Fruit fly (Drosophila melanogaster) whole organism, pupa: Measurements from ENCODE around the gene phr6-4.

Experiments used
- CG10348 ChIP-seq: fragments of 200-800 bp; sonication (Bioruptor generic); IDR thresholded peaks from 2 replicates; pipeline ENCODE4 v1.3.6; 2022; ENCODE audit warnings: missing biosample characterization, missing genetic modification characterization
- CG12605 ChIP-seq: fragments of 200-800 bp; sonication (Bioruptor generic); IDR thresholded peaks from 2 replicates; pipeline ENCODE4 v1.3.6; 2022; ENCODE audit warnings: missing biosample characterization, missing genetic modification characterization
- CG13204 ChIP-seq: fragments of 200-800 bp; sonication (Bioruptor generic); optimal IDR thresholded peaks from 2 replicates; lab custom pipeline; 2018; ENCODE audit warnings: missing biosample characterization, mild to moderate bottlenecking, missing genetic modification characterization, moderate library complexity
- CG14655 ChIP-seq: fragments of 200-800 bp; sonication (Bioruptor generic); optimal IDR thresholded peaks from 3 replicates; lab custom pipeline; 2017; ENCODE audit warnings: mild to moderate bottlenecking, missing biosample characterization, missing genetic modification reagents, missing genetic modification characterization
- CG15710 ChIP-seq: fragments of 200-800 bp; sonication (Bioruptor generic); optimal IDR thresholded peaks from 2 replicates; lab custom pipeline; 2018; ENCODE audit warnings: missing biosample characterization, mild to moderate bottlenecking, missing genetic modification characterization, moderate library complexity
- CG17806 ChIP-seq: fragments of 200-800 bp; sonication (Bioruptor generic); optimal IDR thresholded peaks from 2 replicates; lab custom pipeline; 2018; ENCODE audit warnings: missing biosample characterization, mild to moderate bottlenecking, missing genetic modification characterization, moderate library complexity
- CG32121 ChIP-seq: fragments of 200-800 bp; sonication (Bioruptor generic); IDR thresholded peaks from 2 replicates; pipeline ENCODE4 v1.3.6; 2022; ENCODE audit warnings: missing biosample characterization, missing genetic modification characterization
- CG34367 ChIP-seq: fragments of 200-800 bp; sonication (Bioruptor generic); optimal IDR thresholded peaks from 2 replicates; lab custom pipeline; 2018; ENCODE audit warnings: missing biosample characterization, mild to moderate bottlenecking, missing genetic modification characterization
- CG4496 ChIP-seq: fragments of 200-800 bp; sonication (Bioruptor generic); IDR thresholded peaks from 3 replicates; pipeline ENCODE4 v1.3.6; 2022; ENCODE audit warnings: missing biosample characterization, missing genetic modification characterization
- CG8159 ChIP-seq: fragments of 200-800 bp; sonication (Bioruptor generic); optimal IDR thresholded peaks from 3 replicates; lab custom pipeline; 2018; ENCODE audit warnings: missing biosample characterization, mild to moderate bottlenecking, missing genetic modification characterization, moderate library complexity
- CG8301 ChIP-seq: fragments of 200-800 bp; sonication (Bioruptor generic); optimal IDR thresholded peaks from 2 replicates; lab custom pipeline; 2018; ENCODE audit warnings: missing biosample characterization, mild to moderate bottlenecking, missing genetic modification characterization
- CG9948 ChIP-seq: fragments of 200-800 bp; sonication (Bioruptor generic); optimal IDR thresholded peaks from 2 replicates; lab custom pipeline; 2018; ENCODE audit warnings: missing biosample characterization, mild to moderate bottlenecking, missing genetic modification characterization, moderate library complexity
- D1 ChIP-seq: fragments of 200-800 bp; sonication (Bioruptor generic); optimal IDR thresholded peaks from 2 replicates; lab custom pipeline; 2018; ENCODE audit warnings: missing biosample characterization, mild to moderate bottlenecking, missing genetic modification characterization, moderate library complexity
- EcR ChIP-seq: fragments of 200-800 bp; sonication (Bioruptor generic); optimal IDR thresholded peaks from 3 replicates; lab custom pipeline; 2019; ENCODE audit warnings: missing biosample characterization, missing genetic modification characterization, mild to moderate bottlenecking, moderate library complexity, missing genetic modification reagents
- Ets98B ChIP-seq: fragments of 200-800 bp; sonication (Bioruptor generic); IDR thresholded peaks from 2 replicates; pipeline ENCODE4 v1.3.6; 2022; ENCODE audit warnings: missing biosample characterization, missing genetic modification characterization
- Pif1A ChIP-seq: fragments of 200-800 bp; sonication (Bioruptor generic); optimal IDR thresholded peaks from 3 replicates; lab custom pipeline; 2016; ENCODE audit warnings: missing biosample characterization, missing genetic modification characterization
- Pif1B ChIP-seq: fragments of 200-800 bp; sonication (Bioruptor generic); optimal IDR thresholded peaks from 3 replicates; lab custom pipeline; 2016; ENCODE audit warnings: missing biosample characterization, missing genetic modification characterization
- Snoo ChIP-seq: fragments of 200-800 bp; sonication (Bioruptor generic); optimal IDR thresholded peaks from 3 replicates; lab custom pipeline; 2017; ENCODE audit warnings: missing biosample characterization, mild to moderate bottlenecking, missing genetic modification characterization, inconsistent platforms
- fd96Ca ChIP-seq: fragments of 200-800 bp; sonication (Bioruptor generic); IDR thresholded peaks from 3 replicates; pipeline ENCODE4 v1.3.6; 2022; ENCODE audit warnings: missing biosample characterization, missing genetic modification characterization
- gl ChIP-seq: fragments of 200-800 bp; sonication (Bioruptor generic); optimal IDR thresholded peaks from 2 replicates; lab custom pipeline; 2018; ENCODE audit warnings: missing biosample characterization, mild to moderate bottlenecking, missing genetic modification characterization
- rn ChIP-seq: fragments of 200-800 bp; sonication (Bioruptor generic); IDR thresholded peaks from 2 replicates; pipeline ENCODE4 v1.3.6; 2022; ENCODE audit warnings: missing biosample characterization, missing genetic modification characterization

phr6-4 gene

DNA sequence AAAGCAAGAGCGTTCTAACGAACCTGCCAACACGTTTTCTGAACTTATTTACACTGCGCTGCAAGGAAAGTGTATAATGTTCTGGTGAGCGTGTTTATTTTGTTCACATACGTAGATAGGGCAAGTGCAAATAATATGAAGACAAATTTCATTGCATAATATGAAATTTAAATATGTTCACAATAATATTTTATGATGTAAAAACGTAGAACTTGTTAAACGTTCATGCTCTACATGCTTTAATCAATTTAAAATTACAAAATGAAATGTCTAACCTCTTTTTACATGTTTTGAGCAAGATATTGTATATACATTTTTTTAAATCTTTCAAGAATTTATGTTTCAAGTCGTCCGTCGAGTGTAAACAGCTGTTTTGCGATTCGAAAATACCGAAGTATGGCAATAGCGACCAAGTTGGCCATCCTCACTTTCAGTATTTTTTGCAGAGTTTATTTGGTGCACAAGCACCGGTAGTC is at the start of gene phr6-4, which contains the start of gene CG2608:
TSS of gene phr6-4 (minus strand) at position 398 of the 476 bp plus-strand sequence.
TSS of gene CG2608 (plus strand) at position 429 of the 476 bp plus-strand sequence.
- peak; percentile 94 for TF ChIP-seq Pif1A (GFP tag; lab: Kevin White, UChicago)
- TF ChIP-seq Pif1B (GFP tag; lab: Kevin White, UChicago), result peak; percentile 91
- TF ChIP-seq CG34367, result peak; percentile 95
- peak; percentile 95 for TF ChIP-seq CG15710 (tag; lab: Kevin White, UChicago)
- TF ChIP-seq D1 (tag; lab: Kevin White, UChicago), result peak; percentile 92
- peak; percentile 15 for TF ChIP-seq EcR (GFP tag; lab: Kevin White, UChicago)
- TF ChIP-seq CG4496 (GFP tag; lab: Robert Waterston, UW), result peak; percentile 89
- TF ChIP-seq fd96Ca (GFP tag; lab: Robert Waterston, UW), result peak; percentile 66; the same call in 1 of the 3 replicates
- TF ChIP-seq CG12605 (GFP tag; lab: Robert Waterston, UW), result peak; percentile 83
- TF ChIP-seq CG13204 (GFP tag; lab: Kevin White, UChicago), result no peak
- peak; percentile 96 for TF ChIP-seq CG14655 (GFP tag; lab: Kevin White, UChicago)
- TF ChIP-seq CG8159 (tag; lab: Kevin White, UChicago), result peak; percentile 96
- TF ChIP-seq CG8301 (tag; lab: Kevin White, UChicago), result peak; percentile 95
- no peak for TF ChIP-seq CG10348 (GFP tag; lab: Robert Waterston, UW)
- TF ChIP-seq CG17806 (tag; lab: Kevin White, UChicago), result peak; percentile 94
- TF ChIP-seq CG9948 (tag; lab: Kevin White, UChicago), result peak; percentile 96
- TF ChIP-seq CG32121, result peak; percentile 88
- TF ChIP-seq Ets98B (GFP tag; lab: Robert Waterston, UW), result peak; percentile 83
- peak; percentile 84 for TF ChIP-seq gl
- peak; percentile 91 for TF ChIP-seq Snoo (tag; lab: Kevin White, UChicago)
- peak; percentile 83 for TF ChIP-seq rn (GFP tag; lab: Robert Waterston, UW)

DNA sequence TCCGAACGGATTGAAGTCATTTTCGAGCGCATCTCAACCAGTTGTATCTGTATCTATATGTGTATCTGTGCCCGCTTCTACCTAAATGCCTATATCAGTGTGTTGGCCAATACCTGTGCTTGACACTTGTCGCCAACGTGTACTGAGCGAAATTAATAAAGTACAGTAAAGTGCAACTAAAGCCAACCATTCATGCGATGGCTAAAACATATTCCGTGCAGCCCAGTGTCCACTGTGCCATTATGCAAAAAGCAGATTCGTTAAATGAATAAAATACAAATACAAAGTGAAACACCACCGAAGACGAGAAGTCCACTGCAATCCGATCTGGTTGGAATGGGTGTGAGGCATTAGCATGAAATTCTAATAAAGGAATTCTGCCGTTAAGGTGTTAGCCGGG is 49.5 kb upstream of the phr6-4 start:
- TF ChIP-seq Ets98B (GFP tag; lab: Robert Waterston, UW) (peak; percentile 40; the same call in 1 of the 2 replicates), Pif1A (GFP tag; lab: Kevin White, UChicago) (peak; percentile 48), CG8301 (tag; lab: Kevin White, UChicago) (peak; percentile 36), CG9948 (tag; lab: Kevin White, UChicago) (no peak), Pif1B (GFP tag; lab: Kevin White, UChicago) (peak; percentile 35), CG13204 (GFP tag; lab: Kevin White, UChicago) (no peak), CG10348 (GFP tag; lab: Robert Waterston, UW) (no peak), CG17806 (tag; lab: Kevin White, UChicago) (no peak), CG8159 (tag; lab: Kevin White, UChicago) (no peak), fd96Ca (GFP tag; lab: Robert Waterston, UW) (peak; percentile 39; the same call in 2 of the 3 replicates), CG14655 (GFP tag; lab: Kevin White, UChicago) (peak; percentile 59), CG34367 (peak; percentile 2), D1 (tag; lab: Kevin White, UChicago) (no peak)
- TF ChIP-seq, all 21 proteins: peak for 7

- TF ChIP-seq CG4496 (GFP tag; lab: Robert Waterston, UW) (0 out of 3 replicates have a peak, but pooled peaks have one; percentile 18), EcR (GFP tag; lab: Kevin White, UChicago) (no peak)
Observed at dm6 chr2L:20690055-20690454, 44.5 kb upstream of the phr6-4 start.

dm6 chr2L:20688722-20689121 is 43.1 kb upstream of the phr6-4 start:
- TF ChIP-seq Ets98B (GFP tag; lab: Robert Waterston, UW) (no peak), Snoo (tag; lab: Kevin White, UChicago) (no peak), CG9948 (tag; lab: Kevin White, UChicago) (no peak), CG10348 (GFP tag; lab: Robert Waterston, UW) (no peak), CG17806 (tag; lab: Kevin White, UChicago) (no peak)

DNA sequence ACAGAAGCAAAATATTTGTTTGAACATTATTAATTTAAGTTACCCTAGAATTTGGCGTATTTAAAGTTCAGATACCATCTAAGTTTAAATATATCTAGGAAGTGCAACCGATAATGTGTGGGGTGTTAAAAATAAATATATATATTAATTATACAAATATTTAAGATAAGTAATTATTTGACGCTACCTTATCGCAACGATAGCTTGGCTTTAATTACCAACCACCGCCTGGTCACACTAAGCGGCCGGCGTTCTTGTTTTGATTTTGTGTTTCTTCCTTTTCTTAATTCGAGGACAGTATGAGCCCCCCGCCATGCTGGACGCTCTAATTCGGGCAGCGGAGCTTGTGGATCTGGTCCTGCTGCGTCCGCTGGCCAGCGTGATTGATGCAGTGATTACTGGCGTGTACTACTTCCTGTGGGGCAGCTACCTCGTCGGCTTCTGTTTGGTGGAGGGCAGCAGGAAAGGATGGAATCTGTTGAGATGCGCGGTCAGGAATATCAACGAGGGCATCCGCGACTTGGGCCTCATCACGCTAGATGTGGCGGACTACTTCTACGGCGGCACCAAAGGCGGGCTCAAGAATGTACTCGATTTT is 36.6 kb upstream of the phr6-4 start, which contains the start of gene CG2617:
TSS of gene CG2617 (plus strand) at position 233 of the 598 bp plus-strand sequence.
- TF ChIP-seq CG4496 (GFP tag; lab: Robert Waterston, UW) (no peak), CG34367 (no peak), CG15710 (tag; lab: Kevin White, UChicago) (no peak), CG8301 (tag; lab: Kevin White, UChicago) (no peak), CG12605 (GFP tag; lab: Robert Waterston, UW) (no peak), fd96Ca (GFP tag; lab: Robert Waterston, UW) (no peak), Pif1A (GFP tag; lab: Kevin White, UChicago) (no peak), EcR (GFP tag; lab: Kevin White, UChicago) (no peak), CG17806 (tag; lab: Kevin White, UChicago) (no peak), Pif1B (GFP tag; lab: Kevin White, UChicago) (no peak), CG9948 (tag; lab: Kevin White, UChicago) (no peak), CG10348 (GFP tag; lab: Robert Waterston, UW) (no peak), CG13204 (GFP tag; lab: Kevin White, UChicago) (no peak), Snoo (tag; lab: Kevin White, UChicago) (no peak), CG8159 (tag; lab: Kevin White, UChicago) (no peak), rn (GFP tag; lab: Robert Waterston, UW) (no peak), Ets98B (GFP tag; lab: Robert Waterston, UW) (no peak), D1 (tag; lab: Kevin White, UChicago) (no peak), CG14655 (GFP tag; lab: Kevin White, UChicago) (no peak), gl (no peak)
- TF ChIP-seq, all 21 proteins: peak for 0
